Fruit fly (Drosophila melanogaster) whole organism, embryonic: Measurements from ENCODE around the gene CG14787.
A peak's percentile ranks its signal among the peaks of the same experiment; 100 is the strongest.

ENCODE experiments used
- Atf6 ChIP-seq: fragments of 200-800 bp; sonication (Bioruptor generic); IDR thresholded peaks from 2 replicates; pipeline ENCODE4 v1.3.6; 2022; ENCODE audit warnings: missing biosample characterization, missing genetic modification characterization
- B-H2 ChIP-seq: fragments of 200-800 bp; sonication (Bioruptor generic); optimal IDR thresholded peaks from 2 replicates; lab custom pipeline; 2018; ENCODE audit warnings: missing biosample characterization, mild to moderate bottlenecking, missing genetic modification characterization
- BEAF-32 ChIP-seq: fragments of 200-800 bp; sonication (Bioruptor generic); optimal IDR thresholded peaks from 3 replicates; lab custom pipeline; 2017; ENCODE audit warnings: missing biosample characterization, missing genetic modification characterization, mild to moderate bottlenecking, moderate library complexity, missing genetic modification reagents
- CG10462 ChIP-seq: fragments of 200-800 bp; sonication (Bioruptor generic); optimal IDR thresholded peaks from 2 replicates; lab custom pipeline; 2016; ENCODE audit warnings: missing biosample characterization, missing genetic modification characterization
- CG11085 ChIP-seq: fragments of 200-800 bp; sonication (Bioruptor generic); IDR thresholded peaks from 2 replicates; pipeline ENCODE4 v1.3.6; 2022; ENCODE audit warnings: missing biosample characterization, missing genetic modification characterization
- CG1233 ChIP-seq: fragments of 200-800 bp; sonication (Bioruptor generic); optimal IDR thresholded peaks from 4 replicates; lab custom pipeline; 2018; ENCODE audit warnings: missing biosample characterization, mild to moderate bottlenecking, missing genetic modification characterization
- CG12744 ChIP-seq: fragments of 200-800 bp; sonication (Bioruptor generic); optimal IDR thresholded peaks from 2 replicates; lab custom pipeline; 2016; ENCODE audit warnings: missing biosample characterization, missing genetic modification characterization
- CG15601 ChIP-seq: fragments of 200-800 bp; sonication (Bioruptor generic); optimal IDR thresholded peaks from 3 replicates; lab custom pipeline; 2019; ENCODE audit warnings: missing biosample characterization, mild to moderate bottlenecking, missing genetic modification characterization, moderate library complexity
- CG18262 ChIP-seq: fragments of 200-800 bp; optimal IDR thresholded peaks from 3 replicates; lab custom pipeline; 2019; ENCODE audit warnings: missing biosample characterization, mild to moderate bottlenecking, missing genetic modification characterization, moderate library complexity
- CG18764 ChIP-seq: fragments of 200-800 bp; sonication (Bioruptor generic); optimal IDR thresholded peaks from 3 replicates; lab custom pipeline; 2016; ENCODE audit warnings: missing biosample characterization, missing genetic modification characterization
- CG2116 ChIP-seq: fragments of 200-800 bp; sonication (Bioruptor generic); optimal IDR thresholded peaks from 3 replicates; lab custom pipeline; 2018; ENCODE audit warnings: missing biosample characterization, mild to moderate bottlenecking, missing genetic modification characterization
- CG2120 ChIP-seq: fragments of 200-800 bp; sonication (Bioruptor generic); optimal IDR thresholded peaks from 3 replicates; lab custom pipeline; 2016; ENCODE audit warnings: missing biosample characterization, missing genetic modification characterization
- CG32767 ChIP-seq: fragments of 200-800 bp; sonication (Bioruptor generic); IDR thresholded peaks from 2 replicates; pipeline ENCODE4 v1.3.6; 2022; ENCODE audit warnings: missing biosample characterization, missing genetic modification characterization
- CG3281 ChIP-seq: fragments of 200-800 bp; sonication (Bioruptor generic); optimal IDR thresholded peaks from 3 replicates; lab custom pipeline; 2017; ENCODE audit warnings: missing biosample characterization, mild to moderate bottlenecking, missing genetic modification characterization
- CG33213 ChIP-seq: fragments of 200-800 bp; sonication (Bioruptor generic); optimal IDR thresholded peaks from 3 replicates; lab custom pipeline; 2016; ENCODE audit warnings: missing biosample characterization, missing genetic modification characterization
- CG33557 ChIP-seq: fragments of 200-800 bp; sonication (Bioruptor generic); optimal IDR thresholded peaks from 2 replicates; lab custom pipeline; 2019; ENCODE audit warnings: missing biosample characterization, mild to moderate bottlenecking, missing genetic modification characterization, moderate library complexity
- CG4707 ChIP-seq: fragments of 200-800 bp; sonication (Bioruptor generic); optimal IDR thresholded peaks from 2 replicates; lab custom pipeline; 2018; ENCODE audit warnings: missing biosample characterization, mild to moderate bottlenecking, missing genetic modification characterization, moderate library complexity
- CG4854 ChIP-seq: fragments of 200-800 bp; sonication (Bioruptor generic); optimal IDR thresholded peaks from 2 replicates; lab custom pipeline; 2016; ENCODE audit warnings: missing biosample characterization, missing genetic modification characterization, inconsistent platforms
- CG7786 ChIP-seq: fragments of 200-800 bp; sonication (Bioruptor generic); optimal IDR thresholded peaks from 2 replicates; lab custom pipeline; 2016; ENCODE audit warnings: missing biosample characterization, missing genetic modification characterization
- CG7987 ChIP-seq: fragments of 200-800 bp; sonication (Bioruptor generic); optimal IDR thresholded peaks from 2 replicates; lab custom pipeline; 2018; ENCODE audit warnings: missing biosample characterization, mild to moderate bottlenecking, missing genetic modification characterization, moderate library complexity
- CG8089 ChIP-seq: fragments of 200-800 bp; sonication (Bioruptor generic); optimal IDR thresholded peaks from 3 replicates; lab custom pipeline; 2016; ENCODE audit warnings: missing biosample characterization, missing genetic modification characterization
- Dp ChIP-seq: fragments of 200-800 bp; sonication (Bioruptor generic); optimal IDR thresholded peaks from 2 replicates; lab custom pipeline; 2018; ENCODE audit warnings: missing biosample characterization, mild to moderate bottlenecking, missing genetic modification characterization, moderate library complexity
- HmgD ChIP-seq: fragments of 200-800 bp; sonication (Bioruptor generic); optimal IDR thresholded peaks from 3 replicates; lab custom pipeline; 2016; ENCODE audit warnings: missing biosample characterization, missing genetic modification characterization
- Kr ChIP-seq: fragments of 200-800 bp; sonication (Bioruptor generic); optimal IDR thresholded peaks from 2 replicates; lab custom pipeline; 2017; ENCODE audit warnings: missing biosample characterization, mild to moderate bottlenecking, missing genetic modification characterization
- NC2α ChIP-seq: fragments of 200-800 bp; sonication (Bioruptor generic); optimal IDR thresholded peaks from 2 replicates; lab custom pipeline; 2016; ENCODE audit warnings: missing biosample characterization, missing genetic modification characterization
- NFAT ChIP-seq: fragments of 200-800 bp; sonication (Bioruptor generic); IDR thresholded peaks from 2 replicates; pipeline ENCODE4 v1.3.6; 2022; ENCODE audit warnings: missing biosample characterization, missing genetic modification characterization
- Nf-YA ChIP-seq: fragments of 200-800 bp; sonication (Bioruptor generic); IDR thresholded peaks from 2 replicates; pipeline ENCODE4 v1.3.6; 2022; ENCODE audit warnings: missing biosample characterization, missing genetic modification characterization
- Ptx1 ChIP-seq: fragments of 200-800 bp; sonication (Bioruptor generic); IDR thresholded peaks from 2 replicates; pipeline ENCODE4 v1.3.6; 2022; ENCODE audit warnings: missing biosample characterization, missing genetic modification characterization
- Sox100B ChIP-seq: fragments of 200-800 bp; sonication (Bioruptor generic); optimal IDR thresholded peaks from 3 replicates; lab custom pipeline; 2018; ENCODE audit warnings: missing biosample characterization, mild to moderate bottlenecking, missing genetic modification characterization
- Sry-δ ChIP-seq: fragments of 200-800 bp; sonication (Bioruptor generic); optimal IDR thresholded peaks from 2 replicates; lab custom pipeline; 2016; ENCODE audit warnings: missing biosample characterization, missing genetic modification characterization
- Tbp ChIP-seq: fragments of >200 bp; optimal IDR thresholded peaks from 2 replicates; lab custom pipeline; 2018; ENCODE audit warnings: missing biosample characterization, missing genetic modification characterization
- Xbp1 ChIP-seq: fragments of 200-800 bp; sonication (Bioruptor generic); optimal IDR thresholded peaks from 3 replicates; lab custom pipeline; 2016; ENCODE audit warnings: missing biosample characterization, mild to moderate bottlenecking, missing genetic modification characterization
- cato ChIP-seq: fragments of 200-800 bp; sonication (Bioruptor generic); optimal IDR thresholded peaks from 2 replicates; lab custom pipeline; 2016; ENCODE audit warnings: missing biosample characterization, missing genetic modification characterization, borderline replicate concordance
- caup ChIP-seq: fragments of 200-800 bp; sonication (Bioruptor generic); optimal IDR thresholded peaks from 3 replicates; lab custom pipeline; 2017; ENCODE audit warnings: missing biosample characterization, mild to moderate bottlenecking, missing genetic modification characterization, moderate library complexity; ENCODE audit not compliant: severe bottlenecking
- crc ChIP-seq: fragments of 200-800 bp; sonication (Bioruptor generic); optimal IDR thresholded peaks from 2 replicates; lab custom pipeline; 2016; ENCODE audit warnings: missing biosample characterization, missing genetic modification characterization
- dati ChIP-seq: fragments of 200-800 bp; sonication (Bioruptor generic); IDR thresholded peaks from 2 replicates; pipeline ENCODE4 v1.3.6; 2022; ENCODE audit warnings: missing biosample characterization, missing genetic modification characterization
- eyg ChIP-seq: fragments of 200-800 bp; sonication (Bioruptor generic); optimal IDR thresholded peaks from 3 replicates; lab custom pipeline; 2016; ENCODE audit warnings: missing biosample characterization, missing genetic modification characterization
- gcm ChIP-seq: fragments of 200-800 bp; sonication (Bioruptor generic); optimal IDR thresholded peaks from 2 replicates; lab custom pipeline; 2019; ENCODE audit warnings: missing biosample characterization, mild to moderate bottlenecking, missing genetic modification characterization, moderate library complexity
- gsb-n ChIP-seq: fragments of 200-800 bp; sonication (Bioruptor generic); optimal IDR thresholded peaks from 3 replicates; lab custom pipeline; 2018; ENCODE audit warnings: missing biosample characterization, mild to moderate bottlenecking, missing genetic modification characterization
- insv ChIP-seq, 2 experiments: fragments of 200-800 bp; sonication (Bioruptor generic); optimal IDR thresholded peaks; 3 replicates each; lab custom pipeline; 2016 to 2018; ENCODE audit warnings: missing biosample characterization in 2 of 2, missing genetic modification characterization in 2 of 2
- lilli ChIP-seq: fragments of 200-800 bp; sonication (Bioruptor generic); optimal IDR thresholded peaks from 3 replicates; lab custom pipeline; 2016; ENCODE audit warnings: missing biosample characterization, missing genetic modification characterization
- mld ChIP-seq: fragments of 200-800 bp; sonication (Bioruptor generic); IDR thresholded peaks from 3 replicates; pipeline ENCODE4 v1.3.6; 2022; ENCODE audit warnings: missing biosample characterization, missing genetic modification characterization; ENCODE audit not compliant: partially characterized antibody
- pan ChIP-seq, 4 experiments: fragments of >200 bp in 3 of 4; fragments of 200-800 bp in 1 of 4; sonication (Bioruptor generic) in 1 of 4; optimal IDR thresholded peaks in 3 of 4; IDR thresholded peaks in 1 of 4; 2 replicates each; pipeline versions ENCODE4 v1.3.6 to Lab custom; 2017 to 2022; ENCODE audit warnings: missing biosample characterization in 2 of 4, missing genetic modification characterization in 2 of 4, mixed read lengths in 1 of 4
- ranshi ChIP-seq: fragments of 200-800 bp; sonication (Bioruptor generic); IDR thresholded peaks from 2 replicates; pipeline ENCODE4 v1.3.6; 2022; ENCODE audit warnings: missing biosample characterization, missing genetic modification characterization
- run ChIP-seq: fragments of 200-800 bp; sonication (Bioruptor generic); optimal IDR thresholded peaks from 3 replicates; lab custom pipeline; 2018; ENCODE audit warnings: missing biosample characterization, mild to moderate bottlenecking, missing genetic modification characterization
- sens ChIP-seq: fragments of 200-800 bp; sonication (Bioruptor generic); peaks from one replicate; lab custom pipeline; 2016; ENCODE audit warnings: missing biosample characterization, missing genetic modification characterization
- sens-2 ChIP-seq: fragments of 200-800 bp; sonication (Bioruptor generic); IDR thresholded peaks from 2 replicates; pipeline ENCODE4 v1.3.6; 2022; ENCODE audit warnings: missing biosample characterization, missing genetic modification characterization
- sr ChIP-seq: fragments of 200-800 bp; sonication (Bioruptor generic); IDR thresholded peaks from 3 replicates; pipeline ENCODE4 v1.3.6; 2022; ENCODE audit warnings: missing biosample characterization, missing genetic modification characterization
- wdn ChIP-seq: fragments of 200-800 bp; sonication (Bioruptor generic); IDR thresholded peaks from 2 replicates; pipeline ENCODE4 v1.3.6; 2022; ENCODE audit warnings: missing biosample characterization, missing genetic modification characterization
- zf30C ChIP-seq: fragments of 200-800 bp; sonication (Bioruptor generic); optimal IDR thresholded peaks from 3 replicates; lab custom pipeline; 2018; ENCODE audit warnings: missing biosample characterization, mild to moderate bottlenecking, missing genetic modification characterization

The CG14787 gene

dm6 chrX:1465707-1466504 lies 4.4 kb upstream of the CG14787 start, which contains the start of the genes O-fut2 and CG14777 (continued):
- TF ChIP-seq cato (GFP tag; lab: Kevin White, UChicago) = no peak
- TF ChIP-seq dati = no peak
- TF ChIP-seq CG4854 (GFP tag; lab: Kevin White, UChicago) = no peak
- TF ChIP-seq sens-2 (GFP tag; lab: Robert Waterston, UW) = no peak
- no peak for TF ChIP-seq run (tag; lab: Kevin White, UChicago)
- TF ChIP-seq Tbp = no peak
- no peak for TF ChIP-seq gsb-n
- TF ChIP-seq CG18262 (tag; lab: Kevin White, UChicago) = no peak
- TF ChIP-seq Nf-YA (GFP tag; lab: Robert Waterston, UW) = no peak
- TF ChIP-seq CG10462 (GFP tag; lab: Kevin White, UChicago) = no peak
- TF ChIP-seq Sox100B (GFP tag; lab: Kevin White, UChicago) = no peak
- no peak for TF ChIP-seq CG1233 (GFP tag; lab: Kevin White, UChicago)
- TF ChIP-seq lilli = no peak
- no peak for TF ChIP-seq Atf6 (GFP tag; lab: Robert Waterston, UW)
- no peak for TF ChIP-seq Ptx1
- no peak for TF ChIP-seq gcm (GFP tag; lab: Kevin White, UChicago)
- TF ChIP-seq ranshi (GFP tag; lab: Robert Waterston, UW) = no peak
- no peak for TF ChIP-seq Xbp1 (GFP tag; lab: Kevin White, UChicago)
- TF ChIP-seq Kr = no peak
- TF ChIP-seq BEAF-32 (GFP tag; lab: Kevin White, UChicago) = no peak
- TF ChIP-seq B-H2 (GFP tag; lab: Kevin White, UChicago) = no peak
- TF ChIP-seq mld (GFP tag; lab: Robert Waterston, UW) = no peak
- no peak for TF ChIP-seq wdn (GFP tag; lab: Robert Waterston, UW)
- TF ChIP-seq Sry-δ (GFP tag; lab: Kevin White, UChicago) = no peak
- TF ChIP-seq CG11085 (GFP tag; lab: Robert Waterston, UW) = no peak
- no peak for TF ChIP-seq CG3281 (GFP tag; lab: Kevin White, UChicago)
- TF ChIP-seq CG7786 (GFP tag; lab: Kevin White, UChicago) = no peak
- TF ChIP-seq CG32767 (GFP tag; lab: Robert Waterston, UW) = no peak
- no peak for TF ChIP-seq CG15601 (tag; lab: Kevin White, UChicago)
- TF ChIP-seq sr = 0 out of 3 replicates have a peak, but pooled peaks have one; percentile 7
- no peak for TF ChIP-seq insv (GFP tag; optimal IDR thresholded peaks at IDR 0.05; lab: Kevin White, UChicago)
- no peak for TF ChIP-seq CG8089
- no peak for TF ChIP-seq NC2α (GFP tag; lab: Kevin White, UChicago)
- no peak for TF ChIP-seq HmgD (GFP tag; lab: Kevin White, UChicago)
- no peak for TF ChIP-seq zf30C
- no peak for TF ChIP-seq CG12744
- TF ChIP-seq crc = no peak
- no peak for TF ChIP-seq CG33557 (GFP tag; lab: Kevin White, UChicago)
- no peak for TF ChIP-seq CG4707 (GFP tag; lab: Kevin White, UChicago)
- TF ChIP-seq eyg (GFP tag; lab: Kevin White, UChicago) = no peak
- no peak for TF ChIP-seq NFAT (GFP tag; lab: Robert Waterston, UW)
- TF ChIP-seq CG7987 = no peak
- TF ChIP-seq caup (GFP tag; lab: Kevin White, UChicago) = no peak
- TF ChIP-seq sens (GFP tag; lab: Kevin White, UChicago) = peak; percentile 63
- TF ChIP-seq CG2120 (GFP tag; lab: Kevin White, UChicago) = peak; percentile 13
- no peak for TF ChIP-seq CG18764 (GFP tag; lab: Kevin White, UChicago)
- TF ChIP-seq CG33213 = no peak
- TF ChIP-seq Dp (GFP tag; lab: Kevin White, UChicago) = no peak
- TF ChIP-seq CG2116 (GFP tag; lab: Kevin White, UChicago) = peak; percentile 15
- no peak for TF ChIP-seq pan (optimal IDR thresholded peaks at IDR 0.05; lab: Kevin White, UChicago)
- TF ChIP-seq pan (GFP tag; optimal IDR thresholded peaks at IDR 0.05 in 1 of 2, IDR thresholded peaks at IDR 0.05 in 1 of 2) = peak in 1 of 2 experiments; percentile 6
